Fruit fly (Drosophila melanogaster): ENCODE data around the gene Qsox4.

The Qsox4 gene

dm6 chr3R:23722680-23723372, 20.3 kb downstream of the Qsox4 start, which contains the start of gene CG10365 (continued):
- TF ChIP-seq sob (GFP tag; IDR thresholded peaks at IDR 0.05), result peak; percentile 80
- TF ChIP-seq CG17385 (GFP tag; optimal IDR thresholded peaks at IDR 0.05), result peak; percentile 84
- no peak for TF ChIP-seq prd (optimal IDR thresholded peaks at IDR 0.05)
- TF ChIP-seq prd (GFP tag; IDR thresholded peaks at IDR 0.05), result peak; percentile 77
- TF ChIP-seq CG8478 (optimal IDR thresholded peaks at IDR 0.05), result no peak
- peak; percentile 55 for TF ChIP-seq CG17568 (GFP tag; optimal IDR thresholded peaks at IDR 0.05)
- TF ChIP-seq Awh (GFP tag; IDR thresholded peaks at IDR 0.05), result peak; percentile 61; the same call in 1 of the 2 replicates
- TF ChIP-seq sqz (GFP tag; optimal IDR thresholded peaks at IDR 0.05), result peak; percentile 52
- peak; percentile 43 for TF ChIP-seq Vsx1 (GFP tag; optimal IDR thresholded peaks at IDR 0.05)
- peak; percentile 76 for TF ChIP-seq CG12155 (GFP tag; optimal IDR thresholded peaks at IDR 0.05)
- no peak for TF ChIP-seq kni (GFP tag; optimal IDR thresholded peaks at IDR 0.05)
- TF ChIP-seq insv (GFP tag; optimal IDR thresholded peaks at IDR 0.05), result peak in 1 of 2 experiments; percentile 13
- peak; percentile 57 for TF ChIP-seq sens (GFP tag)
- no peak for TF ChIP-seq CG16813 (GFP tag; IDR thresholded peaks at IDR 0.05; ENCODE audit: partially characterized antibody)
- TF ChIP-seq Hr3 (GFP tag; optimal IDR thresholded peaks at IDR 0.05), result peak; percentile 84
- TF ChIP-seq CG33557 (GFP tag; optimal IDR thresholded peaks at IDR 0.05), result no peak
- TF ChIP-seq Max (GFP tag; optimal IDR thresholded peaks at IDR 0.05), result no peak
- peak; percentile 21 for TF ChIP-seq bab2 (GFP tag; optimal IDR thresholded peaks at IDR 0.05)
- no peak for TF ChIP-seq CG10565 (GFP tag; optimal IDR thresholded peaks at IDR 0.05)
- no peak for TF ChIP-seq nerfin-2 (GFP tag; IDR thresholded peaks at IDR 0.05; ENCODE audit: partially characterized antibody)
- TF ChIP-seq Hmr (GFP tag; optimal IDR thresholded peaks at IDR 0.05), result peak; percentile 94
- TF ChIP-seq MBD-R2 (GFP tag; IDR thresholded peaks at IDR 0.05), result peak; percentile 35; the same call in 1 of the 2 replicates
- peak; percentile 56; the same call in 1 of the 2 replicates for TF ChIP-seq E2f2 (GFP tag; IDR thresholded peaks at IDR 0.05)
- TF ChIP-seq sima (GFP tag; optimal IDR thresholded peaks at IDR 0.05), result no peak
- no peak for TF ChIP-seq CG14965 (GFP tag; optimal IDR thresholded peaks at IDR 0.05; ENCODE audit: borderline replicate concordance)
- TF ChIP-seq CG17361 (GFP tag; IDR thresholded peaks at IDR 0.05), result peak; percentile 92
- TF ChIP-seq vvl (GFP tag; IDR thresholded peaks at IDR 0.05), result peak; percentile 93
- no peak for TF ChIP-seq bigmax (GFP tag; optimal IDR thresholded peaks at IDR 0.05)
- peak; percentile 67 for TF ChIP-seq Oaz (GFP tag; IDR thresholded peaks at IDR 0.05)
- peak; percentile 21 for TF ChIP-seq TFAM (GFP tag; optimal IDR thresholded peaks at IDR 0.05)
- peak; percentile 69; the same call in 2 of the 3 replicates for TF ChIP-seq CG11093 (GFP tag; IDR thresholded peaks at IDR 0.05)
- TF ChIP-seq CG2875 (GFP tag; optimal IDR thresholded peaks at IDR 0.05), result peak; percentile 33
- peak; percentile 85 for TF ChIP-seq CG32772 (GFP tag; IDR thresholded peaks at IDR 0.05)
- peak; percentile 22 for TF ChIP-seq CG34376 (GFP tag; optimal IDR thresholded peaks at IDR 0.05)
- TF ChIP-seq YL-1 (GFP tag; optimal IDR thresholded peaks at IDR 0.05), result no peak
- TF ChIP-seq CG17328 (GFP tag; IDR thresholded peaks at IDR 0.05), result peak; percentile 85
- TF ChIP-seq ham (GFP tag; IDR thresholded peaks at IDR 0.05), result no peak
- TF ChIP-seq caup (GFP tag; optimal IDR thresholded peaks at IDR 0.05; ENCODE audit: severe bottlenecking), result peak; percentile 73
- peak; percentile 80 for TF ChIP-seq bcd (GFP tag; optimal IDR thresholded peaks at IDR 0.05)
- TF ChIP-seq salm (tag; optimal IDR thresholded peaks at IDR 0.05), result peak; percentile 83
- peak; percentile 70 for TF ChIP-seq wdn (GFP tag; IDR thresholded peaks at IDR 0.05)
- TF ChIP-seq ara (GFP tag; IDR thresholded peaks at IDR 0.05), result no peak
- peak; percentile 92 for TF ChIP-seq CG9727 (GFP tag; optimal IDR thresholded peaks at IDR 0.05)
- peak; percentile 85 for TF ChIP-seq CG8924 (tag; optimal IDR thresholded peaks at IDR 0.05)
- no peak for TF ChIP-seq CG16863 (GFP tag; optimal IDR thresholded peaks at IDR 0.05)
- peak; percentile 57 for TF ChIP-seq wor (GFP tag; IDR thresholded peaks at IDR 0.05)
- TF ChIP-seq sna (GFP tag; IDR thresholded peaks at IDR 0.05; ENCODE audit: partially characterized antibody), result no peak
- TF ChIP-seq rib (GFP tag; IDR thresholded peaks at IDR 0.05), result peak; percentile 12; the same call in 1 of the 2 replicates
- peak; percentile 90 for TF ChIP-seq fd3F (GFP tag; optimal IDR thresholded peaks at IDR 0.05)
- peak; percentile 61; the same call in 1 of the 3 replicates for TF ChIP-seq ci (GFP tag; IDR thresholded peaks at IDR 0.05)

All from whole organism, embryonic.